Worm (Caenorhabditis elegans): ENCODE measurements around the gene srh-33.

ce11 chrV:489320-489719 is 46.2 kb upstream of the srh-33 start, which contains the start of gene nhr-106:
- TF ChIP-seq unc-62 (GFP tag; optimal IDR thresholded peaks at IDR 0.05) (no peak), ceh-82 (tag; optimal IDR thresholded peaks at IDR 0.05) (no peak), ZK546.5 (tag; optimal IDR thresholded peaks at IDR 0.05) (no peak), lin-13 (GFP tag; optimal IDR thresholded peaks at IDR 0.05) (no peak), mab-5 (tag; optimal IDR thresholded peaks at IDR 0.05) (no peak), ama-1 (optimal IDR thresholded peaks at IDR 0.05) (no peak), sma-3 (GFP tag; optimal IDR thresholded peaks at IDR 0.05) (no peak), ceh-16 (tag; optimal IDR thresholded peaks at IDR 0.05) (no peak), elt-1 (tag; optimal IDR thresholded peaks at IDR 0.05) (no peak), zag-1 (tag; optimal IDR thresholded peaks at IDR 0.05) (no peak), mdl-1 (tag; optimal IDR thresholded peaks at IDR 0.05) (no peak), snpc-4 (tag; optimal IDR thresholded peaks at IDR 0.05) (no peak), elt-3 (tag; optimal IDR thresholded peaks at IDR 0.05) (no peak)
